Worm (Caenorhabditis elegans) whole organism, late embryonic: ENCODE data around the gene C35A5.5.

Source experiments
- ama-1 ChIP-seq: fragments of 150-350 bp; optimal IDR thresholded peaks from 2 replicates; lab custom pipeline; 2014
- ceh-14 ChIP-seq: sonication (generic microtip); optimal IDR thresholded peaks from 2 replicates; lab custom pipeline; 2016; ENCODE audit warnings: missing genotype, missing genetic modification characterization, missing compliant biosample characterization
- ceh-2 ChIP-seq: sonication (generic microtip); optimal IDR thresholded peaks from 2 replicates; lab custom pipeline; 2016; ENCODE audit warnings: missing genotype, missing genetic modification characterization, missing compliant biosample characterization
- ceh-9 ChIP-seq: sonication (generic microtip); optimal IDR thresholded peaks from 2 replicates; lab custom pipeline; 2016; ENCODE audit warnings: mild to moderate bottlenecking, missing genetic modification characterization, inconsistent platforms, missing compliant biosample characterization
- elt-4 ChIP-seq: sonication (generic microtip); optimal IDR thresholded peaks from 2 replicates; lab custom pipeline; 2016; ENCODE audit warnings: missing genetic modification characterization, missing compliant biosample characterization
- fkh-10 ChIP-seq: fragments of 150-350 bp; optimal IDR thresholded peaks from 2 replicates; lab custom pipeline; 2014; ENCODE audit warnings: missing biosample characterization, missing genetic modification reagents, missing genetic modification characterization
- hlh-30 ChIP-seq: sonication (generic microtip); optimal IDR thresholded peaks from 2 replicates; lab custom pipeline; 2017; ENCODE audit warnings: antibody characterized with exemption, missing genetic modification characterization, missing compliant biosample characterization; ENCODE audit not compliant: insufficient read depth
- nhr-11 ChIP-seq: fragments of 150-350 bp; optimal IDR thresholded peaks from 2 replicates; lab custom pipeline; 2014; ENCODE audit warnings: missing biosample characterization, missing genetic modification characterization
- pag-3 ChIP-seq: sonication (generic microtip); optimal IDR thresholded peaks from 2 replicates; lab custom pipeline; 2016; ENCODE audit warnings: missing compliant biosample characterization, missing genetic modification characterization, borderline replicate concordance
- pha-2 ChIP-seq: sonication (generic microtip); optimal IDR thresholded peaks from 2 replicates; lab custom pipeline; 2017; ENCODE audit warnings: mild to moderate bottlenecking, missing genetic modification characterization, missing compliant biosample characterization
- pha-4 ChIP-seq: fragments of 150-350 bp; optimal IDR thresholded peaks from 2 replicates; lab custom pipeline; 2018; ENCODE audit warnings: missing biosample characterization, missing genetic modification reagents, missing genetic modification characterization

ce11 chrV:10503893-10504292 is 1.8 kb upstream of the C35A5.5 start, which contains the start of gene C35A5.10:
- no peak for TF ChIP-seq pha-2
- no peak for TF ChIP-seq fkh-10 (GFP tag; lab: Kevin White, UChicago)
- no peak for TF ChIP-seq ceh-9 (tag; lab: Kevin White, UChicago)
- no peak for TF ChIP-seq ceh-14 (tag; lab: Kevin White, UChicago)
- TF ChIP-seq nhr-11 (tag; lab: Kevin White, UChicago): no peak
- no peak for TF ChIP-seq hlh-30 (tag; lab: Kevin White, UChicago)
- TF ChIP-seq pag-3 (tag; lab: Kevin White, UChicago): no peak
- TF ChIP-seq ceh-2: no peak
- no peak for TF ChIP-seq elt-4
- TF ChIP-seq pha-4 (tag; lab: Kevin White, UChicago): no peak
- no peak for TF ChIP-seq ama-1 (lab: Kevin White, UChicago)
